Fruit fly (Drosophila melanogaster) whole organism, pupa: Measurements from ENCODE around the gene CG43610.
A peak's percentile ranks its signal among the peaks of the same experiment; 100 is the strongest.

Source experiments
- CG14655 ChIP-seq: fragments of 200-800 bp; sonication (Bioruptor generic); optimal IDR thresholded peaks from 3 replicates; lab custom pipeline; 2017; ENCODE audit warnings: mild to moderate bottlenecking, missing biosample characterization, missing genetic modification reagents, missing genetic modification characterization
- CG8301 ChIP-seq: fragments of 200-800 bp; sonication (Bioruptor generic); optimal IDR thresholded peaks from 2 replicates; lab custom pipeline; 2018; ENCODE audit warnings: missing biosample characterization, mild to moderate bottlenecking, missing genetic modification characterization

DNA sequence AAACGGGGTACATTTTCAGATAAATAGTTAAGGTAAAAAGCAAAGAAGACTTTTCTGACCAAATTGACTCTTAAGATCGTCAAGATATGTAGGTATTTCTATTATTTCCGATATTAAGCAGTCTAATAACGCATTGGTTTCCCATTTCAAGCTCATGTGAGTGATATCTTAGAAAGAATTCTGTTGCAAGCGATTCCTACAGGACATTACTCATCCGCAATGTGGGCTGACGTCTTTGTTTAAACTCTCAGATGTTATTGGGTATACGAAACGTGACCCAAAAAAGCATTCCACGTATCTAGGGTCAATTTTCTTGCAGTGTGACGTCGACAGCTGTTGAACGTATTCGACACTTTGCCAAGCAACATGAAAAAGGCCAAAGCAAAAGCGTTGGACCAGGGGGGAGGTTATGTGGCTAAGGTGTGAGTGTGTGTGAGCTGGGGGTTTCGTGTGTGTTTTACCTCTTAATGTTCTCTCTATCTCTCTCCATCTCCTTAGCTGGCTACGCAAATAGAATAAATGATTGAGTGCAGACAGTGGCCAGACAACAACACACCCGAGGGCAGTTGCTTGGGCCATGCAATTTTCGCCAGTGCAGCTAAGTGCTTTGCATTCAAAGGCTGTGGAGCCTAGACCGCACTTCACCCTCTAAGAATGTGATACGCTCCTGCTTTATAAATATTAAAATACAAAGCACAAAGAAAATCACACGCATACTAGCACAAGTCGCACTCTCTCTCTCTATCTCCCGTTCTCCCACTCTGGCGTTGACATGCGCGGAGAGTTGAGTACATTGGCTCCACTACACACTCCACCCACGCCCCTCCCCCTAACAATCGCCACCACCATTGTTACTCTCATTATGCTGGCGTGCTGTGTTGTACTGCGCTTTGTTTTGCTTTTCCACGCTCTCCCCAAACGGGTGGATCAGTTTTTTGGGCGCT is 11.7 kb upstream of the CG43610 start:
- TF ChIP-seq CG14655 (peak; percentile 97), CG8301 (tag; lab: Kevin White, UChicago) (peak; percentile 97)
